Worm (Caenorhabditis elegans): Measurements from ENCODE around the gene efhc-1.

efhc-1 gene

ce11 chrX:10358083-10358482, at the start of gene efhc-1:
efhc-1 (plus strand) TSS chrX:10358383.
- TF ChIP-seq ceh-82 (tag; optimal IDR thresholded peaks at IDR 0.05): no peak

ce11 chrX:10310366-10310765, 47.8 kb upstream of the efhc-1 start, which contains the start of gene F41E7.6:
F41E7.6 (minus strand) TSS chrX:10310466.
- TF ChIP-seq R02D3.7 (tag; optimal IDR thresholded peaks at IDR 0.05) (no peak), skn-1 (tag; optimal IDR thresholded peaks at IDR 0.05) (no peak), ZK546.5 (tag; optimal IDR thresholded peaks at IDR 0.05) (no peak), nhr-129 (tag; optimal IDR thresholded peaks at IDR 0.05) (no peak), nhr-237 (tag; optimal IDR thresholded peaks at IDR 0.05) (no peak)

- TF ChIP-seq nhr-12 (tag; optimal IDR thresholded peaks at IDR 0.05) (no peak), F13H6.1 (tag; optimal IDR thresholded peaks at IDR 0.05) (no peak), sma-3 (GFP tag; optimal IDR thresholded peaks at IDR 0.05) (no peak), lin-11 (tag; optimal IDR thresholded peaks at IDR 0.05) (no peak), ceh-16 (tag; optimal IDR thresholded peaks at IDR 0.05) (no peak), aly-2 (tag; optimal IDR thresholded peaks at IDR 0.05) (no peak), unc-62 (GFP tag; optimal IDR thresholded peaks at IDR 0.05) (no peak)
Measured at ce11 chrX:10315905-10316304, 42.3 kb upstream of the efhc-1 start, which contains the start of gene F41E7.9. F41E7.9 (minus strand) TSS chrX:10316005.

- TF ChIP-seq blmp-1 (tag; optimal IDR thresholded peaks at IDR 0.05; ENCODE audit: insufficient read depth) (peak; percentile 67), Y55F3AM.14 (GFP tag; optimal IDR thresholded peaks at IDR 0.05) (no peak)
Measured at ce11 chrX:10317565-10317964, 40.6 kb upstream of the efhc-1 start, which contains the start of gene R07E3.6. R07E3.6 (plus strand) TSS chrX:10317722.

ce11 chrX:10318437-10318836, 39.7 kb upstream of the efhc-1 start:
- no peak for TF ChIP-seq sma-3 (GFP tag; optimal IDR thresholded peaks at IDR 0.05)

ce11 chrX:10319653-10320052, 38.5 kb upstream of the efhc-1 start:
- TF ChIP-seq sem-4 (tag; optimal IDR thresholded peaks at IDR 0.05) (no peak), lin-11 (tag; optimal IDR thresholded peaks at IDR 0.05) (no peak), blmp-1 (tag; optimal IDR thresholded peaks at IDR 0.05; ENCODE audit: insufficient read depth) (no peak), zag-1 (tag; optimal IDR thresholded peaks at IDR 0.05) (no peak), gmeb-1 (tag; optimal IDR thresholded peaks at IDR 0.05) (no peak), lin-39 (tag; optimal IDR thresholded peaks at IDR 0.05) (no peak), nhr-237 (tag; optimal IDR thresholded peaks at IDR 0.05) (no peak)

ce11 chrX:10321401-10321800, 36.8 kb upstream of the efhc-1 start:
- TF ChIP-seq mbf-1 (tag; optimal IDR thresholded peaks at IDR 0.05) (no peak), elt-3 (tag; optimal IDR thresholded peaks at IDR 0.05) (no peak), elt-1 (tag; optimal IDR thresholded peaks at IDR 0.05) (no peak), nhr-237 (tag; optimal IDR thresholded peaks at IDR 0.05) (no peak)

ce11 chrX:10327323-10328022, 30.7 kb upstream of the efhc-1 start, which contains the start of gene acl-5:
acl-5 (minus strand) TSS chrX:10327456.
- no peak for TF ChIP-seq nhr-6 (tag; optimal IDR thresholded peaks at IDR 0.05)
- TF ChIP-seq snpc-4 (tag; optimal IDR thresholded peaks at IDR 0.05): no peak
- no peak for TF ChIP-seq ZK546.5 (tag; optimal IDR thresholded peaks at IDR 0.05)
- no peak for TF ChIP-seq C34F6.9 (tag; optimal IDR thresholded peaks at IDR 0.05)

- TF ChIP-seq Y55F3AM.14 (GFP tag; optimal IDR thresholded peaks at IDR 0.05) (no peak), lin-11 (tag; optimal IDR thresholded peaks at IDR 0.05) (no peak), blmp-1 (tag; optimal IDR thresholded peaks at IDR 0.05; ENCODE audit: insufficient read depth) (peak; percentile 26), unc-39 (tag; optimal IDR thresholded peaks at IDR 0.05) (no peak), nhr-10 (tag; optimal IDR thresholded peaks at IDR 0.05) (no peak), elt-3 (tag; optimal IDR thresholded peaks at IDR 0.05) (no peak), skn-1 (tag; optimal IDR thresholded peaks at IDR 0.05) (no peak), egl-27 (tag; optimal IDR thresholded peaks at IDR 0.05) (peak; percentile 47), nhr-25 (tag; optimal IDR thresholded peaks at IDR 0.05) (no peak), mab-5 (tag; optimal IDR thresholded peaks at IDR 0.05) (no peak), ceh-82 (tag; optimal IDR thresholded peaks at IDR 0.05) (no peak), lin-39 (tag; optimal IDR thresholded peaks at IDR 0.05) (no peak), lsy-2 (tag; optimal IDR thresholded peaks at IDR 0.05) (peak in 1 of 2 experiments; percentile 37), unc-62 (GFP tag; optimal IDR thresholded peaks at IDR 0.05) (no peak), C34F6.9 (tag; optimal IDR thresholded peaks at IDR 0.05) (peak; percentile 48), nhr-11 (tag; optimal IDR thresholded peaks at IDR 0.05) (no peak), sma-9 (GFP tag; optimal IDR thresholded peaks at IDR 0.05) (peak; percentile 91), sma-9 (tag; optimal IDR thresholded peaks at IDR 0.05) (no peak), mdl-1 (tag; optimal IDR thresholded peaks at IDR 0.05) (no peak)
Measured at ce11 chrX:10332035-10332614, 26.1 kb upstream of the efhc-1 start.

Measured in whole organism, L2 larva.